Worm (Caenorhabditis elegans) whole organism, L4/young adult: ENCODE results near the gene idpb-4.

ENCODE experiments used
- W03F9.2 ChIP-seq: fragments of 150-350 bp; optimal IDR thresholded peaks from 2 replicates; lab custom pipeline; 2014; ENCODE audit warnings: missing biosample characterization, missing genetic modification characterization
- dao-5 ChIP-seq: sonication (generic microtip); optimal IDR thresholded peaks from 2 replicates; lab custom pipeline; 2016; ENCODE audit warnings: missing genotype, missing genetic modification characterization, moderate library complexity, missing compliant biosample characterization
- him-1 ChIP-seq: sonication (generic microtip); optimal IDR thresholded peaks from 2 replicates; lab custom pipeline; 2016; ENCODE audit warnings: missing genotype, missing genetic modification reagents, missing genetic modification characterization, missing compliant biosample characterization

ce11 chrII:8751042-8751441 is 13.7 kb upstream of the idpb-4 start:
- TF ChIP-seq him-1, result no peak
- TF ChIP-seq dao-5 (tag; lab: Kevin White, UChicago), result no peak
- TF ChIP-seq W03F9.2 (tag; lab: Kevin White, UChicago), result no peak
